Fruit fly (Drosophila melanogaster): ENCODE results near the gene CG6138.

The CG6138 gene

DNA sequence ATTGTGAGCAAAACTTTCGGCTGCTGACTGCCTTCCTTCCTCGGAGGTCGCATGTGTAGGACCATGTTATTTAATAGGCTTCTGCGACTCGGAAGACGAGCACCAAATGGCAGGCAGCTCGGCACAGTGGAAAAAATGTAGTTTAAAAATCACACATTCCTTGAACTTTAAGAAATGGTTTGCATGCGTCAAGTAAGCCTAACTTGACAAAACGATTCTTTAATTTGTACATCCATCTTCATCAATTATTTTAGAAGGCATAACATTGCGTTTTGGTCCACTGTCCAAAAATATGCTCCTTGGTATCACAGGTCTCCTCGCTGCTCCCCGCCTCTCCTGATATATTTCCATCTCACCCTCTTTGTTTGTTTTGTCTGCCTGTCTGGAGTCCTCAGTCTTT is 1.4 kb upstream of the CG6138 start (continued):
- peak; percentile 23 for TF ChIP-seq CG10979 (tag; optimal IDR thresholded peaks at IDR 0.05)
- peak; percentile 63 for TF ChIP-seq mam (GFP tag; optimal IDR thresholded peaks at IDR 0.05)
- TF ChIP-seq ac (GFP tag; optimal IDR thresholded peaks at IDR 0.05), result no peak
- TF ChIP-seq sisA (GFP tag; IDR thresholded peaks at IDR 0.05), result peak; percentile 43; the same call in 1 of the 2 replicates
- peak; percentile 73 for TF ChIP-seq CG7556 (GFP tag; optimal IDR thresholded peaks at IDR 0.05)
- TF ChIP-seq ap (GFP tag; IDR thresholded peaks at IDR 0.05), result no peak
- peak; percentile 63 for TF ChIP-seq CG3281 (GFP tag; optimal IDR thresholded peaks at IDR 0.05)
- TF ChIP-seq CG10366 (GFP tag; IDR thresholded peaks at IDR 0.05), result 0 out of 2 replicates have a peak, but pooled peaks have one; percentile 26
- no peak for TF ChIP-seq CG34376 (GFP tag; optimal IDR thresholded peaks at IDR 0.05)
- peak; percentile 73 for TF ChIP-seq slbo (GFP tag; IDR thresholded peaks at IDR 0.05)
- peak; percentile 55 for TF ChIP-seq CG15514 (GFP tag; optimal IDR thresholded peaks at IDR 0.05)
- peak; percentile 41 for TF ChIP-seq Oli (tag; optimal IDR thresholded peaks at IDR 0.05)
- peak; percentile 17 for TF ChIP-seq Sox102F (GFP tag; optimal IDR thresholded peaks at IDR 0.05)
- peak; percentile 42 for TF ChIP-seq CG10209 (GFP tag; optimal IDR thresholded peaks at IDR 0.05)
- TF ChIP-seq caup (GFP tag; optimal IDR thresholded peaks at IDR 0.05; ENCODE audit: severe bottlenecking), result peak; percentile 66
- 0 out of 2 replicates have a peak, but pooled peaks have one; percentile 35 for TF ChIP-seq CG8765 (GFP tag; IDR thresholded peaks at IDR 0.05)
- peak; percentile 78 for TF ChIP-seq CG2120 (GFP tag; optimal IDR thresholded peaks at IDR 0.05)
- TF ChIP-seq Awh (GFP tag; IDR thresholded peaks at IDR 0.05), result peak; percentile 53; the same call in 1 of the 2 replicates
- no peak for TF ChIP-seq CG7963 (GFP tag; IDR thresholded peaks at IDR 0.05; ENCODE audit: partially characterized antibody)
- no peak for TF ChIP-seq Stat92E (GFP tag; optimal IDR thresholded peaks at IDR 0.05)
- peak; percentile 4 for TF ChIP-seq CG10267 (tag; optimal IDR thresholded peaks at IDR 0.05)

DNA sequence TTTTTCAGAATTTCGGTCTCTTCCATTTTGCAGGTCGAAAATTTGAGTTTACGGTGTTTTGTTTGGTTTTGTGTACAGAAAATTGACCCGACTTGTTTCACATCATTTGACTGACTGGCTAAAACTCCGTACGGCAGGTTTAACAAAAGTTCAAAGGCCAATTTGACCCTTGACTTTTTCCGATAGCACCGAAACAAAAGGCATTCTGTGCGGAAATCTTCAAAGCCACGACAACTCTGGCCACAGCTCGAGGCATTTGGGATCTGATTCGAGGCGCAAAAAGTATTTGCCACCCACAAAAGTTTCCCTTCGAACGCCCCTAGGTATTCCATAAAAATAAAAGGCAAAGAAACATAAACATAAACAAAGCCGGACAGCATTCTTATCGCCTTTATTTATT is 10.6 kb downstream of the CG6138 start, which contains the start of gene w-cup:
TSS of gene w-cup (minus strand) at position 101 of the 400 bp plus-strand sequence.
- TF ChIP-seq CG16863 (GFP tag; optimal IDR thresholded peaks at IDR 0.05) (no peak), CG16779 (GFP tag; IDR thresholded peaks at IDR 0.05) (no peak), kay (GFP tag; optimal IDR thresholded peaks at IDR 0.05) (no peak), CG10366 (GFP tag; IDR thresholded peaks at IDR 0.05) (no peak), Rx (GFP tag; IDR thresholded peaks at IDR 0.05) (no peak), Scr (GFP tag; IDR thresholded peaks at IDR 0.05; ENCODE audit: partially characterized antibody) (no peak), sima (GFP tag; optimal IDR thresholded peaks at IDR 0.05) (no peak), CG4854 (GFP tag; optimal IDR thresholded peaks at IDR 0.05) (no peak), dmrt11E (tag; optimal IDR thresholded peaks at IDR 0.05) (no peak), Nf-YC (tag; optimal IDR thresholded peaks at IDR 0.05) (no peak), CG34422 (GFP tag; IDR thresholded peaks at IDR 0.05) (no peak), CG16813 (GFP tag; IDR thresholded peaks at IDR 0.05; ENCODE audit: partially characterized antibody) (no peak), CrebB (tag; optimal IDR thresholded peaks at IDR 0.05) (no peak), CG11093 (GFP tag; IDR thresholded peaks at IDR 0.05) (no peak), CG4424 (GFP tag; optimal IDR thresholded peaks at IDR 0.05) (no peak)

DNA sequence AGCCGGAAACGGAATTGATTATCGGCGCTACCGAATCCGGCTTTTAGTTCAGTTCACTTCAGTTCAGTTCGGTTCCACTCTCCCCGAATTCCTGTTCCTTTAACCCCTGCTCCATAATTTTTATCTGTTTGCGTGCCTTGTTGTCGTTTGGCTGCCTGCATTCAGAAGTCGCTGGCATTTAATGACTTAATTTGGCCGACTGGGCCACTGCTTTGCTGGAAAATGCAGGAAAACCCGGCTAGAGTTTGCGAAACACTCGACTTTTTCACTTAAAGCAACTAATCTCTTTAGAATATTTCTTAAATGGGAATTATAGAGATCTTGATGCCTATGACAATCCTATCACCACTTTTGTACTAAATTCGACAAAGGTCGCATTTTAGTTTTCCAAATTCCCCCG is 12.4 kb downstream of the CG6138 start, which contains the start of gene CG34160:
TSS of gene CG34160 (plus strand) at position 301 of the 400 bp plus-strand sequence.
- no peak for TF ChIP-seq CG7357 (GFP tag; IDR thresholded peaks at IDR 0.05)
- TF ChIP-seq cato (GFP tag; optimal IDR thresholded peaks at IDR 0.05; ENCODE audit: borderline replicate concordance), result no peak
- TF ChIP-seq Mad (GFP tag; optimal IDR thresholded peaks at IDR 0.05), result no peak
- TF ChIP-seq B-H1 (GFP tag; IDR thresholded peaks at IDR 0.05), result no peak
- no peak for TF ChIP-seq Sox102F (GFP tag; optimal IDR thresholded peaks at IDR 0.05)
- no peak for TF ChIP-seq Poxn (GFP tag; IDR thresholded peaks at IDR 0.05)
- no peak for TF ChIP-seq sob (GFP tag; IDR thresholded peaks at IDR 0.05)
- TF ChIP-seq btn (GFP tag; optimal IDR thresholded peaks at IDR 0.05), result no peak
- no peak for TF ChIP-seq mld (GFP tag; IDR thresholded peaks at IDR 0.05; ENCODE audit: partially characterized antibody)
- no peak for TF ChIP-seq vfl (GFP tag; optimal IDR thresholded peaks at IDR 0.05)
- no peak for TF ChIP-seq bbx (GFP tag; IDR thresholded peaks at IDR 0.05; ENCODE audit: partially characterized antibody)
- no peak for TF ChIP-seq zen (tag; optimal IDR thresholded peaks at IDR 0.05)
- TF ChIP-seq pfk (GFP tag; optimal IDR thresholded peaks at IDR 0.05), result no peak
- no peak for TF ChIP-seq CG8388 (GFP tag; optimal IDR thresholded peaks at IDR 0.05)
- TF ChIP-seq CG17568 (GFP tag; optimal IDR thresholded peaks at IDR 0.05), result no peak
- no peak for TF ChIP-seq CG31224 (GFP tag; IDR thresholded peaks at IDR 0.05)

Measured in whole organism, embryonic.